Worm (Caenorhabditis elegans): ENCODE measurements around the gene ent-5.

The ent-5 gene

DNA sequence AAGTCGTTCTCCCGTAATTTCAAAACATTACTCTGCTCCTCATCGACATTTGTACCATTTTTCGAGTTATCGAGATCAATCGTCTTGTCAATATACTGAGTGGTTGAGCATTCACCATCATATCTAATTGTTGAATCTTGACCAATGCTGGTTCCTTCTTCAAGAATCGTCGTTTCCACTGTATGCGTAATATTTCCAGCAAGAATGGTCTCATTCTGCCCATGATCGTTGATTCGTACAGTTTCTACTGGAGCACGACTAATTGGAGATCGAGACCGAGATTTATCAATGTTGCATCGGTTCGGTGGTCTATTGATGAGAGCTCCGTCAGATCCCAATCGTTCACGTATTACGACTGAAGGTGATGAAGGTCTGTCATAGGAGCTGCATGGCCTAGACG, 49.5 kb downstream of the ent-5 start:
- TF ChIP-seq efl-1 (optimal IDR thresholded peaks at IDR 0.05): no peak
- peak in 1 of 2 experiments; percentile 72 for TF ChIP-seq efl-1 (GFP tag; optimal IDR thresholded peaks at IDR 0.05 in 1 of 2)
- no peak for TF ChIP-seq ceh-8 (GFP tag; optimal IDR thresholded peaks at IDR 0.05)
- TF ChIP-seq ceh-82 (tag; optimal IDR thresholded peaks at IDR 0.05): no peak
- TF ChIP-seq Y116A8C.19 (tag; optimal IDR thresholded peaks at IDR 0.05; ENCODE audit: borderline replicate concordance): no peak
- TF ChIP-seq zip-4 (GFP tag; optimal IDR thresholded peaks at IDR 0.05): no peak
